Worm (Caenorhabditis elegans) whole organism, mixed stage, embryonic: ENCODE measurements around the gene K09A9.6.

Experiments used
- elt-1 ChIP-seq: sonication (generic microtip); optimal IDR thresholded peaks from 2 replicates; lab custom pipeline; 2017; ENCODE audit warnings: missing genetic modification characterization, mild to moderate bottlenecking, missing compliant biosample characterization, antibody characterized with exemption, moderate library complexity, borderline replicate concordance; ENCODE audit not compliant: insufficient read depth
- mep-1 ChIP-seq: fragments of 150-350 bp; optimal IDR thresholded peaks from 2 replicates; lab custom pipeline; 2017; ENCODE audit warnings: missing biosample characterization, missing genetic modification reagents, missing genetic modification characterization, inconsistent platforms
- nhr-12 ChIP-seq: fragments of 150-350 bp; optimal IDR thresholded peaks from 2 replicates; lab custom pipeline; 2014; ENCODE audit warnings: missing biosample characterization, missing genetic modification characterization
- sptf-1 ChIP-seq: sonication (generic microtip); optimal IDR thresholded peaks from 2 replicates; lab custom pipeline; 2017; ENCODE audit warnings: mild to moderate bottlenecking, missing genetic modification characterization, moderate library complexity, missing compliant biosample characterization
- unc-120 ChIP-seq: sonication (generic microtip); optimal IDR thresholded peaks from 2 replicates; lab custom pipeline; 2017; ENCODE audit warnings: missing genetic modification characterization, missing compliant biosample characterization; ENCODE audit not compliant: poor library complexity, severe bottlenecking
- unc-62 ChIP-seq: fragments of 150-350 bp; optimal IDR thresholded peaks from 2 replicates; lab custom pipeline; 2014; ENCODE audit warnings: missing biosample characterization, missing genetic modification reagents, missing genetic modification characterization
- zip-8 ChIP-seq: fragments of 150-350 bp; optimal IDR thresholded peaks from 2 replicates; lab custom pipeline; 2014; ENCODE audit warnings: missing biosample characterization, missing genetic modification characterization

ce11 chrX:15622041-15622440, 45.0 kb downstream of the K09A9.6 start:
- TF ChIP-seq sptf-1 (no peak), zip-8 (tag; lab: Kevin White, UChicago) (peak; percentile 19), unc-120 (tag; lab: Kevin White, UChicago) (no peak), elt-1 (tag; lab: Kevin White, UChicago) (no peak), mep-1 (tag; lab: Kevin White, UChicago) (no peak), unc-62 (GFP tag; lab: Kevin White, UChicago) (no peak), nhr-12 (tag; lab: Kevin White, UChicago) (no peak)
